Fruit fly (Drosophila melanogaster) Kc167 (cell line): Measurements from ENCODE around the gene Prp40.

Experiments
- Myc ChIP-seq: fragments of >200 bp; optimal IDR thresholded peaks from 2 replicates; lab custom pipeline; 2017; ENCODE audit warnings: missing external identifiers
- h ChIP-seq: fragments of >200 bp; optimal IDR thresholded peaks from 3 replicates; lab custom pipeline; 2018; ENCODE audit warnings: missing external identifiers
- psq ChIP-seq: fragments of >200 bp; optimal IDR thresholded peaks from 2 replicates; lab custom pipeline; 2017; ENCODE audit warnings: missing external identifiers
- ttk ChIP-seq: sonication (Bioruptor generic); optimal IDR thresholded peaks from 2 replicates; lab custom pipeline; 2017; ENCODE audit warnings: missing external identifiers

DNA sequence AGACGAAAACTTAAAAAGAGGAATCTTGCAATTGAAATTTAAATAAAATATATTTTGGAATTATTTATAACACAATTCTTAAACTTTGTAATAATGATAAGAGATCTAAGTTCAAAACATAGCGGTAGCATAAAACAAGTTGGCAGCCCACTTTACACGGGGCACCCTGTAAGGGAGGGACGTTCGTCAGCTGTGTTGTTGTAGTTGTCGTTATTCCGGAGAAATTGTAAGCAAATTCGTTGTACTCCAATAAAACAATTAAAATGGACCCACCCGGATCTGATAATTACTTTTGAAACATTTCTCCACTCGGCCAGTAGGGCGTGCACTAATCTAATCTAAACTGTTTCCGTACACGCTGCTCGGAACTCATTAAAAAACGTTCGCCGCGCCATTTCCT lies 7.3 kb downstream of the Prp40 start, which contains the start of gene GABPI:
- no peak for TF ChIP-seq ttk (lab: Kevin White, UChicago)
- TF ChIP-seq h (lab: Kevin White, UChicago), result no peak
- TF ChIP-seq psq (lab: Kevin White, UChicago), result no peak
- TF ChIP-seq Myc (lab: Kevin White, UChicago), result no peak
